Fruit fly (Drosophila melanogaster) whole organism, embryonic: Measurements from ENCODE around the gene Sec20.

Experiments used
- ATbp ChIP-seq: fragments of 200-800 bp; sonication (Bioruptor generic); optimal IDR thresholded peaks from 2 replicates; lab custom pipeline; 2017; ENCODE audit warnings: missing biosample characterization, mild to moderate bottlenecking, missing genetic modification characterization, missing genetic modification reagents
- Asciz ChIP-seq: fragments of 200-800 bp; sonication (Bioruptor generic); optimal IDR thresholded peaks from 2 replicates; lab custom pipeline; 2017; ENCODE audit warnings: missing biosample characterization, mild to moderate bottlenecking, missing genetic modification characterization, missing genetic modification reagents
- CG10209 ChIP-seq: fragments of 200-800 bp; sonication (Bioruptor generic); optimal IDR thresholded peaks from 3 replicates; lab custom pipeline; 2017; ENCODE audit warnings: missing biosample characterization, mild to moderate bottlenecking, missing genetic modification characterization, missing genetic modification reagents
- CG10462 ChIP-seq: fragments of 200-800 bp; sonication (Bioruptor generic); optimal IDR thresholded peaks from 2 replicates; lab custom pipeline; 2016; ENCODE audit warnings: missing biosample characterization, missing genetic modification characterization
- CG12071 ChIP-seq: fragments of 200-800 bp; sonication (Bioruptor generic); optimal IDR thresholded peaks from 3 replicates; lab custom pipeline; 2018; ENCODE audit warnings: missing biosample characterization, mild to moderate bottlenecking, missing genetic modification characterization
- CG12219 ChIP-seq: fragments of 200-800 bp; sonication (Bioruptor generic); optimal IDR thresholded peaks from 3 replicates; lab custom pipeline; 2018; ENCODE audit warnings: missing biosample characterization, mild to moderate bottlenecking, missing genetic modification characterization
- CG14050 ChIP-seq: fragments of 200-800 bp; sonication (Bioruptor generic); IDR thresholded peaks from 3 replicates; pipeline ENCODE4 v1.3.6; 2022; ENCODE audit warnings: missing biosample characterization, missing genetic modification characterization
- CG1602 ChIP-seq: fragments of 200-800 bp; sonication (Bioruptor generic); optimal IDR thresholded peaks from 3 replicates; lab custom pipeline; 2016; ENCODE audit warnings: missing biosample characterization, missing genetic modification characterization
- CG17361 ChIP-seq: fragments of 200-800 bp; sonication (Bioruptor generic); IDR thresholded peaks from 3 replicates; pipeline ENCODE4 v1.3.6; 2022; ENCODE audit warnings: missing biosample characterization, missing genetic modification characterization
- CG1792 ChIP-seq: fragments of 200-800 bp; sonication (Bioruptor generic); optimal IDR thresholded peaks from 2 replicates; lab custom pipeline; 2016; ENCODE audit warnings: missing biosample characterization, missing genetic modification characterization
- CG18599 ChIP-seq: fragments of 200-800 bp; sonication (Bioruptor generic); optimal IDR thresholded peaks from 3 replicates; lab custom pipeline; 2017; ENCODE audit warnings: missing biosample characterization, missing genetic modification characterization, mild to moderate bottlenecking, moderate library complexity, missing genetic modification reagents
- CG2129 ChIP-seq: fragments of 200-800 bp; sonication (Bioruptor generic); IDR thresholded peaks from 2 replicates; pipeline ENCODE4 v1.3.6; 2022; ENCODE audit warnings: missing biosample characterization, missing genetic modification characterization; ENCODE audit not compliant: partially characterized antibody
- CG31365 ChIP-seq: fragments of 200-800 bp; sonication (Bioruptor generic); optimal IDR thresholded peaks from 2 replicates; lab custom pipeline; 2018; ENCODE audit warnings: missing biosample characterization, mild to moderate bottlenecking, missing genetic modification characterization
- CG34422 ChIP-seq: fragments of 200-800 bp; sonication (Bioruptor generic); IDR thresholded peaks from 3 replicates; pipeline ENCODE4 v1.3.6; 2022; ENCODE audit warnings: missing biosample characterization, missing genetic modification characterization
- CG3995 ChIP-seq: fragments of 200-800 bp; sonication (Bioruptor generic); optimal IDR thresholded peaks from 3 replicates; lab custom pipeline; 2016; ENCODE audit warnings: missing biosample characterization, missing genetic modification characterization
- CG4730 ChIP-seq: fragments of 200-800 bp; sonication (Bioruptor generic); IDR thresholded peaks from 2 replicates; pipeline ENCODE4 v1.3.6; 2022; ENCODE audit warnings: missing biosample characterization, missing genetic modification characterization
- CG6654 ChIP-seq: fragments of 200-800 bp; sonication (Bioruptor generic); optimal IDR thresholded peaks from 2 replicates; lab custom pipeline; 2017; ENCODE audit warnings: missing biosample characterization, mild to moderate bottlenecking, missing genetic modification characterization
- CG7786 ChIP-seq: fragments of 200-800 bp; sonication (Bioruptor generic); optimal IDR thresholded peaks from 2 replicates; lab custom pipeline; 2016; ENCODE audit warnings: missing biosample characterization, missing genetic modification characterization
- CG8089 ChIP-seq: fragments of 200-800 bp; sonication (Bioruptor generic); optimal IDR thresholded peaks from 3 replicates; lab custom pipeline; 2016; ENCODE audit warnings: missing biosample characterization, missing genetic modification characterization
- CG8944 ChIP-seq: fragments of 200-800 bp; sonication (Bioruptor generic); optimal IDR thresholded peaks from 3 replicates; lab custom pipeline; 2016; ENCODE audit warnings: missing biosample characterization, missing genetic modification characterization
- CG9215 ChIP-seq: fragments of 200-800 bp; sonication (Bioruptor generic); IDR thresholded peaks from 2 replicates; pipeline ENCODE4 v1.3.6; 2022; ENCODE audit warnings: missing biosample characterization, missing genetic modification characterization
- Chrac-16 ChIP-seq: fragments of 200-800 bp; sonication (Bioruptor generic); optimal IDR thresholded peaks from 3 replicates; lab custom pipeline; 2016; ENCODE audit warnings: missing biosample characterization, missing genetic modification characterization
- D19B ChIP-seq: fragments of 200-800 bp; sonication (Bioruptor generic); optimal IDR thresholded peaks from 2 replicates; lab custom pipeline; 2017; ENCODE audit warnings: missing biosample characterization, mild to moderate bottlenecking, missing genetic modification characterization
- Dref ChIP-seq: fragments of 200-800 bp; sonication (Bioruptor generic); IDR thresholded peaks from 2 replicates; pipeline ENCODE4 v1.3.6; 2022; ENCODE audit warnings: missing biosample characterization, missing genetic modification characterization
- Gug ChIP-seq: fragments of 200-800 bp; sonication (Bioruptor generic); IDR thresholded peaks from 4 replicates; pipeline ENCODE4 v1.3.6; 2022; ENCODE audit warnings: missing biosample characterization, missing genetic modification characterization
- HLH54F ChIP-seq: fragments of 200-800 bp; sonication (Bioruptor generic); optimal IDR thresholded peaks from 3 replicates; lab custom pipeline; 2016; ENCODE audit warnings: missing biosample characterization, missing genetic modification characterization
- Hr3 ChIP-seq: fragments of 200-800 bp; sonication (Bioruptor generic); optimal IDR thresholded peaks from 3 replicates; lab custom pipeline; 2016; ENCODE audit warnings: missing biosample characterization, missing genetic modification characterization
- Hr78 ChIP-seq, 2 experiments: fragments of 200-800 bp in 1 of 2; fragments of >200 bp in 1 of 2; sonication (Bioruptor generic) in 1 of 2; optimal IDR thresholded peaks; 2 replicates each; lab custom pipeline; 2017 to 2019; ENCODE audit warnings: missing biosample characterization in 2 of 2, missing genetic modification characterization in 2 of 2, mild to moderate bottlenecking in 1 of 2, moderate library complexity in 1 of 2
- Med ChIP-seq: fragments of 200-800 bp; sonication (Bioruptor generic); peaks from one replicate; lab custom pipeline; 2016; ENCODE audit warnings: missing biosample characterization, missing genetic modification characterization, mild to moderate bottlenecking, inconsistent platforms, moderate library complexity
- Mes4 ChIP-seq: fragments of 200-800 bp; sonication (Bioruptor generic); optimal IDR thresholded peaks from 2 replicates; lab custom pipeline; 2016; ENCODE audit warnings: missing biosample characterization, missing genetic modification characterization
- Pdp1 ChIP-seq, 2 experiments: fragments of 200-800 bp; sonication (Bioruptor generic); optimal IDR thresholded peaks; 3 replicates each; lab custom pipeline; 2016; ENCODE audit warnings: missing biosample characterization in 2 of 2, missing genetic modification characterization in 2 of 2, mild to moderate bottlenecking in 1 of 2, moderate library complexity in 1 of 2
- Poxn ChIP-seq: fragments of 200-800 bp; sonication (Bioruptor generic); IDR thresholded peaks from 2 replicates; pipeline ENCODE4 v1.3.6; 2022; ENCODE audit warnings: missing biosample characterization, missing genetic modification characterization
- Sry-δ ChIP-seq: fragments of 200-800 bp; sonication (Bioruptor generic); optimal IDR thresholded peaks from 2 replicates; lab custom pipeline; 2016; ENCODE audit warnings: missing biosample characterization, missing genetic modification characterization
- ase ChIP-seq: fragments of 200-800 bp; sonication (Bioruptor generic); IDR thresholded peaks from 3 replicates; pipeline ENCODE4 v1.3.6; 2022; ENCODE audit warnings: missing biosample characterization, missing genetic modification characterization
- btn ChIP-seq: fragments of 200-800 bp; sonication (Bioruptor generic); optimal IDR thresholded peaks from 2 replicates; lab custom pipeline; 2016; ENCODE audit warnings: missing biosample characterization, missing genetic modification characterization
- en ChIP-seq: fragments of 200-800 bp; sonication (Bioruptor generic); optimal IDR thresholded peaks from 2 replicates; lab custom pipeline; 2016; ENCODE audit warnings: missing biosample characterization, missing genetic modification characterization
- exex ChIP-seq: fragments of 200-800 bp; sonication (Bioruptor generic); optimal IDR thresholded peaks from 4 replicates; lab custom pipeline; 2018; ENCODE audit warnings: missing biosample characterization, mild to moderate bottlenecking, missing genetic modification characterization, moderate library complexity
- fd102C ChIP-seq: fragments of 200-800 bp; sonication (Bioruptor generic); optimal IDR thresholded peaks from 2 replicates; lab custom pipeline; 2018; ENCODE audit warnings: missing biosample characterization, mild to moderate bottlenecking, missing genetic modification characterization, moderate library complexity
- gce ChIP-seq: fragments of 200-800 bp; sonication (Bioruptor generic); IDR thresholded peaks from 3 replicates; pipeline ENCODE4 v1.3.6; 2022; ENCODE audit warnings: missing biosample characterization, missing genetic modification characterization
- gem ChIP-seq: fragments of 200-800 bp; sonication (Bioruptor generic); optimal IDR thresholded peaks from 2 replicates; lab custom pipeline; 2019; ENCODE audit warnings: missing biosample characterization, mild to moderate bottlenecking, missing genetic modification characterization, moderate library complexity
- hkb ChIP-seq, 2 experiments: fragments of 200-800 bp in 1 of 2; fragments of >200 bp in 1 of 2; sonication (Bioruptor generic) in 1 of 2; IDR thresholded peaks in 1 of 2; optimal IDR thresholded peaks in 1 of 2; 2 replicates each; pipeline versions ENCODE4 v1.3.6 to Lab custom; 2017 to 2022; ENCODE audit warnings: missing biosample characterization in 1 of 2, missing genetic modification characterization in 1 of 2
- jumu ChIP-seq: fragments of 200-800 bp; sonication (Bioruptor generic); optimal IDR thresholded peaks from 3 replicates; lab custom pipeline; 2016; ENCODE audit warnings: missing biosample characterization, missing genetic modification characterization
- ken ChIP-seq: fragments of 200-800 bp; sonication (Bioruptor generic); IDR thresholded peaks from 3 replicates; pipeline ENCODE4 v1.3.6; 2022; ENCODE audit warnings: missing biosample characterization, missing genetic modification characterization
- luna ChIP-seq: fragments of 200-800 bp; sonication (Bioruptor generic); optimal IDR thresholded peaks from 2 replicates; lab custom pipeline; 2016; ENCODE audit warnings: missing biosample characterization, missing genetic modification characterization
- pfk ChIP-seq: fragments of 200-800 bp; sonication (Bioruptor generic); optimal IDR thresholded peaks from 2 replicates; lab custom pipeline; 2018; ENCODE audit warnings: missing biosample characterization, mild to moderate bottlenecking, missing genetic modification characterization, moderate library complexity
- pho ChIP-seq: fragments of 200-800 bp; sonication (Bioruptor generic); optimal IDR thresholded peaks from 2 replicates; lab custom pipeline; 2016; ENCODE audit warnings: missing biosample characterization, missing genetic modification characterization
- repo ChIP-seq: fragments of 200-800 bp; sonication (Bioruptor generic); optimal IDR thresholded peaks from 2 replicates; lab custom pipeline; 2016; ENCODE audit warnings: missing biosample characterization, missing genetic modification characterization
- sens ChIP-seq: fragments of 200-800 bp; sonication (Bioruptor generic); peaks from one replicate; lab custom pipeline; 2016; ENCODE audit warnings: missing biosample characterization, missing genetic modification characterization
- zfh1 ChIP-seq: fragments of 200-800 bp; sonication (Bioruptor generic); IDR thresholded peaks from 3 replicates; pipeline ENCODE4 v1.3.6; 2022; ENCODE audit warnings: missing biosample characterization, missing genetic modification characterization
- zfh2 ChIP-seq: fragments of 200-800 bp; sonication (Bioruptor generic); optimal IDR thresholded peaks from 2 replicates; lab custom pipeline; 2016; ENCODE audit warnings: missing biosample characterization, missing genetic modification characterization

Gene Sec20

dm6 chr3R:5861218-5861902 is 37.0 kb upstream of the Sec20 start (continued):
- TF ChIP-seq Dref (GFP tag; lab: Robert Waterston, UW): no peak
- TF ChIP-seq Poxn (GFP tag; lab: Robert Waterston, UW): 0 out of 2 replicates have a peak, but pooled peaks have one; percentile 26
- TF ChIP-seq HLH54F: peak; percentile 54
- TF ChIP-seq hkb (optimal IDR thresholded peaks at IDR 0.05; lab: Kevin White, UChicago): no peak
- TF ChIP-seq hkb (GFP tag; IDR thresholded peaks at IDR 0.05; lab: Robert Waterston, UW): no peak
- no peak for TF ChIP-seq Mes4 (GFP tag; lab: Kevin White, UChicago)
- TF ChIP-seq fd102C (GFP tag; lab: Kevin White, UChicago): no peak
- no peak for TF ChIP-seq CG31365 (tag; lab: Kevin White, UChicago)
- no peak for TF ChIP-seq gce (GFP tag; lab: Robert Waterston, UW)
- no peak for TF ChIP-seq CG12219
- TF ChIP-seq gem (tag; lab: Kevin White, UChicago): peak; percentile 48
- no peak for TF ChIP-seq btn (GFP tag; lab: Kevin White, UChicago)
- no peak for TF ChIP-seq repo (GFP tag; lab: Kevin White, UChicago)
- TF ChIP-seq Med (GFP tag; lab: Kevin White, UChicago): peak; percentile 67
- no peak for TF ChIP-seq en
- peak; percentile 21 for TF ChIP-seq CG7786 (GFP tag; lab: Kevin White, UChicago)
- TF ChIP-seq CG4730 (GFP tag; lab: Robert Waterston, UW): no peak
- peak; percentile 23 for TF ChIP-seq CG1792
- no peak for TF ChIP-seq CG1602 (GFP tag; lab: Kevin White, UChicago)
- TF ChIP-seq Chrac-16 (GFP tag; lab: Kevin White, UChicago): no peak
- no peak for TF ChIP-seq Sry-δ (GFP tag; lab: Kevin White, UChicago)
- peak in 1 of 2 experiments; percentile 48 for TF ChIP-seq Pdp1 (GFP tag; optimal IDR thresholded peaks at IDR 0.05; lab: Kevin White, UChicago)
- TF ChIP-seq CG12071 (GFP tag; lab: Kevin White, UChicago): no peak
- no peak for TF ChIP-seq CG14050
- peak; percentile 56 for TF ChIP-seq CG18599 (GFP tag; lab: Kevin White, UChicago)
- TF ChIP-seq CG10209 (GFP tag; lab: Kevin White, UChicago): peak; percentile 32
- TF ChIP-seq CG10462 (GFP tag; lab: Kevin White, UChicago): no peak
- TF ChIP-seq CG34422 (GFP tag; lab: Robert Waterston, UW): no peak
- TF ChIP-seq Asciz (GFP tag; lab: Kevin White, UChicago): no peak
- TF ChIP-seq CG3995: peak; percentile 13
- TF ChIP-seq sens (GFP tag; lab: Kevin White, UChicago): peak; percentile 78
- TF ChIP-seq CG6654 (GFP tag; lab: Kevin White, UChicago): peak; percentile 25
- peak; percentile 36; the same call in 1 of the 2 replicates for TF ChIP-seq CG9215 (GFP tag; lab: Robert Waterston, UW)
- TF ChIP-seq zfh2: peak; percentile 58
- peak; percentile 56; the same call in 2 of the 4 replicates for TF ChIP-seq Gug
- no peak for TF ChIP-seq ken (GFP tag; lab: Robert Waterston, UW)
- TF ChIP-seq ATbp: no peak
- no peak for TF ChIP-seq Hr78 (GFP tag; optimal IDR thresholded peaks at IDR 0.05; lab: Kevin White, UChicago)
- peak; percentile 51 for TF ChIP-seq D19B (GFP tag; lab: Kevin White, UChicago)
- TF ChIP-seq CG2129 (GFP tag; lab: Robert Waterston, UW): no peak
- no peak for TF ChIP-seq CG8944 (GFP tag; lab: Kevin White, UChicago)
- no peak for TF ChIP-seq luna (GFP tag; lab: Kevin White, UChicago)
- no peak for TF ChIP-seq pfk (GFP tag; lab: Kevin White, UChicago)
- TF ChIP-seq pho: peak; percentile 59
- 0 out of 3 replicates have a peak, but pooled peaks have one; percentile 23 for TF ChIP-seq zfh1
- peak; percentile 69; the same call in 2 of the 3 replicates for TF ChIP-seq CG17361
- TF ChIP-seq CG8089 (GFP tag; lab: Kevin White, UChicago): no peak
- TF ChIP-seq Hr3: no peak
- peak; percentile 0 for TF ChIP-seq exex (tag; lab: Kevin White, UChicago)
- no peak for TF ChIP-seq ase (GFP tag; lab: Robert Waterston, UW)
- TF ChIP-seq jumu (GFP tag; lab: Kevin White, UChicago): peak; percentile 12
